Worm (Caenorhabditis elegans): ENCODE data around the gene C08E8.2.

- TF ChIP-seq ceh-28 (tag; optimal IDR thresholded peaks at IDR 0.05) (peak; percentile 69), F49E8.2 (tag; optimal IDR thresholded peaks at IDR 0.05; ENCODE audit: borderline replicate concordance) (no peak), lin-39 (tag; optimal IDR thresholded peaks at IDR 0.05) (no peak), R02D3.7 (tag; optimal IDR thresholded peaks at IDR 0.05) (no peak), spr-1 (tag; optimal IDR thresholded peaks at IDR 0.05) (no peak)
Measured at ce11 chrV:18337643-18338042, 18.0 kb downstream of the C08E8.2 start.
